Worm (Caenorhabditis elegans) whole organism, late embryonic: ENCODE results near the gene Y57G11C.23.

Experiments used
- C08G9.2 ChIP-seq: sonication (generic microtip); optimal IDR thresholded peaks from 2 replicates; lab custom pipeline; 2016; ENCODE audit warnings: mild to moderate bottlenecking, missing genetic modification characterization, moderate library complexity, missing compliant biosample characterization
- F13H6.1 ChIP-seq: sonication (generic microtip); optimal IDR thresholded peaks from 2 replicates; lab custom pipeline; 2016; ENCODE audit warnings: missing genetic modification characterization, missing compliant biosample characterization
- K09A11.1 ChIP-seq: sonication (generic microtip); optimal IDR thresholded peaks from 2 replicates; lab custom pipeline; 2017; ENCODE audit warnings: antibody characterized with exemption, mild to moderate bottlenecking, missing genetic modification characterization, missing compliant biosample characterization; ENCODE audit not compliant: insufficient read depth
- ahr-1 ChIP-seq: sonication (generic microtip); optimal IDR thresholded peaks from 2 replicates; lab custom pipeline; 2016; ENCODE audit warnings: missing genetic modification characterization, missing compliant biosample characterization
- ama-1 ChIP-seq: fragments of 150-350 bp; optimal IDR thresholded peaks from 2 replicates; lab custom pipeline; 2014
- ceh-19 ChIP-seq: fragments of 200-800 bp; sonication (Bioruptor generic); optimal IDR thresholded peaks from 2 replicates; lab custom pipeline; 2018; ENCODE audit warnings: mild to moderate bottlenecking, missing genetic modification characterization, missing compliant biosample characterization
- ceh-2 ChIP-seq: sonication (generic microtip); optimal IDR thresholded peaks from 2 replicates; lab custom pipeline; 2016; ENCODE audit warnings: missing genotype, missing genetic modification characterization, missing compliant biosample characterization
- ceh-22 ChIP-seq: sonication (generic microtip); optimal IDR thresholded peaks from 2 replicates; lab custom pipeline; 2017; ENCODE audit warnings: missing biosample characterization, missing genetic modification characterization
- ceh-30 ChIP-seq: fragments of 150-350 bp; optimal IDR thresholded peaks from 2 replicates; lab custom pipeline; 2014; ENCODE audit warnings: missing biosample characterization, missing genetic modification characterization
- ceh-45 ChIP-seq: fragments of 200-800 bp; sonication (Bioruptor generic); IDR thresholded peaks from 2 replicates; pipeline ENCODE4 v1.3.6; 2022; ENCODE audit warnings: missing genetic modification reagents, missing genetic modification characterization, missing compliant biosample characterization
- ceh-9 ChIP-seq: sonication (generic microtip); optimal IDR thresholded peaks from 2 replicates; lab custom pipeline; 2016; ENCODE audit warnings: mild to moderate bottlenecking, missing genetic modification characterization, inconsistent platforms, missing compliant biosample characterization
- dmd-4 ChIP-seq: sonication (generic microtip); optimal IDR thresholded peaks from 2 replicates; lab custom pipeline; 2016; ENCODE audit warnings: borderline replicate concordance, missing genetic modification characterization, missing compliant biosample characterization
- dve-1 ChIP-seq: sonication (generic microtip); optimal IDR thresholded peaks from 2 replicates; lab custom pipeline; 2017; ENCODE audit warnings: antibody characterized with exemption, mild to moderate bottlenecking, missing genetic modification characterization, missing compliant biosample characterization
- elt-4 ChIP-seq: sonication (generic microtip); optimal IDR thresholded peaks from 2 replicates; lab custom pipeline; 2016; ENCODE audit warnings: missing genetic modification characterization, missing compliant biosample characterization
- ets-4 ChIP-seq: sonication (generic microtip); optimal IDR thresholded peaks from 2 replicates; lab custom pipeline; 2016; ENCODE audit warnings: missing genetic modification characterization, missing compliant biosample characterization
- eyg-1 ChIP-seq: sonication (generic microtip); optimal IDR thresholded peaks from 2 replicates; lab custom pipeline; 2016; ENCODE audit warnings: missing genotype, missing genetic modification characterization, missing compliant biosample characterization
- fax-1 ChIP-seq: sonication (generic microtip); optimal IDR thresholded peaks from 2 replicates; lab custom pipeline; 2016; ENCODE audit warnings: missing genotype, missing genetic modification characterization, missing compliant biosample characterization
- fkh-6 ChIP-seq: sonication (generic microtip); optimal IDR thresholded peaks from 2 replicates; lab custom pipeline; 2016; ENCODE audit warnings: missing genetic modification characterization, missing compliant biosample characterization
- hlh-13 ChIP-seq: fragments of 200-800 bp; sonication (Bioruptor generic); optimal IDR thresholded peaks from 2 replicates; lab custom pipeline; 2018; ENCODE audit warnings: mild to moderate bottlenecking, missing genetic modification characterization, missing compliant biosample characterization
- hlh-15 ChIP-seq: sonication (generic microtip); optimal IDR thresholded peaks from 2 replicates; lab custom pipeline; 2016; ENCODE audit warnings: missing genetic modification characterization, missing compliant biosample characterization
- hlh-30 ChIP-seq: sonication (generic microtip); optimal IDR thresholded peaks from 2 replicates; lab custom pipeline; 2017; ENCODE audit warnings: antibody characterized with exemption, missing genetic modification characterization, missing compliant biosample characterization; ENCODE audit not compliant: insufficient read depth
- mec-3 ChIP-seq: sonication (generic microtip); optimal IDR thresholded peaks from 2 replicates; lab custom pipeline; 2016; ENCODE audit warnings: borderline replicate concordance, missing genetic modification characterization, missing compliant biosample characterization
- nfya-1 ChIP-seq: sonication (generic microtip); optimal IDR thresholded peaks from 2 replicates; lab custom pipeline; 2017; ENCODE audit warnings: missing genetic modification characterization, mild to moderate bottlenecking, missing compliant biosample characterization, antibody characterized with exemption, moderate library complexity
- nhr-11 ChIP-seq: fragments of 150-350 bp; optimal IDR thresholded peaks from 2 replicates; lab custom pipeline; 2014; ENCODE audit warnings: missing biosample characterization, missing genetic modification characterization
- nhr-232 ChIP-seq: sonication (generic microtip); optimal IDR thresholded peaks from 2 replicates; lab custom pipeline; 2016; ENCODE audit warnings: missing genetic modification characterization, missing compliant biosample characterization
- npax-4 ChIP-seq: sonication (generic microtip); optimal IDR thresholded peaks from 2 replicates; lab custom pipeline; 2016; ENCODE audit warnings: missing genetic modification characterization, missing compliant biosample characterization
- odd-2 ChIP-seq: sonication (generic microtip); optimal IDR thresholded peaks from 2 replicates; lab custom pipeline; 2017; ENCODE audit warnings: antibody characterized with exemption, mild to moderate bottlenecking, missing genetic modification characterization, missing compliant biosample characterization
- pat-9 ChIP-seq: fragments of 200-800 bp; sonication (Bioruptor generic); optimal IDR thresholded peaks from 2 replicates; lab custom pipeline; 2018; ENCODE audit warnings: mild to moderate bottlenecking, missing genetic modification characterization, moderate library complexity, missing compliant biosample characterization
- pha-2 ChIP-seq: sonication (generic microtip); optimal IDR thresholded peaks from 2 replicates; lab custom pipeline; 2017; ENCODE audit warnings: mild to moderate bottlenecking, missing genetic modification characterization, missing compliant biosample characterization
- pqm-1 ChIP-seq: sonication (generic microtip); optimal IDR thresholded peaks from 2 replicates; lab custom pipeline; 2016; ENCODE audit warnings: missing genetic modification characterization, missing compliant biosample characterization
- pros-1 ChIP-seq: fragments of 150-350 bp; optimal IDR thresholded peaks from 2 replicates; lab custom pipeline; 2014; ENCODE audit warnings: missing biosample characterization, missing genetic modification reagents, missing genetic modification characterization
- ref-2 ChIP-seq: sonication (generic microtip); optimal IDR thresholded peaks from 2 replicates; lab custom pipeline; 2016; ENCODE audit warnings: missing genetic modification characterization, missing compliant biosample characterization
- rnt-1 ChIP-seq: sonication (generic microtip); optimal IDR thresholded peaks from 2 replicates; lab custom pipeline; 2016; ENCODE audit warnings: missing genetic modification characterization, missing compliant biosample characterization
- sox-2 ChIP-seq: fragments of 200-800 bp; sonication (Bioruptor generic); IDR thresholded peaks from 2 replicates; pipeline ENCODE4 v1.3.6; 2022; ENCODE audit warnings: missing genetic modification reagents, missing genetic modification characterization, missing compliant biosample characterization
- syd-9 ChIP-seq: sonication (generic microtip); optimal IDR thresholded peaks from 2 replicates; lab custom pipeline; 2016; ENCODE audit warnings: mild to moderate bottlenecking, missing genetic modification characterization, moderate library complexity, missing compliant biosample characterization
- tbx-2 ChIP-seq: sonication (generic microtip); optimal IDR thresholded peaks from 2 replicates; lab custom pipeline; 2016; ENCODE audit warnings: missing genetic modification characterization, missing compliant biosample characterization
- unc-3 ChIP-seq, 2 experiments: fragments of 200-800 bp in 1 of 2; sonication (Bioruptor generic) in 1 of 2; sonication (generic microtip) in 1 of 2; conservative IDR thresholded peaks in 1 of 2; optimal IDR thresholded peaks in 1 of 2; 2 replicates each; pipeline versions ENCODE4 v1.3.6 to Lab custom; 2016 to 2022; ENCODE audit warnings: missing compliant biosample characterization in 2 of 2, missing genetic modification characterization in 2 of 2, missing genetic modification reagents in 1 of 2

The Y57G11C.23 gene

ce11 chrIV:14891996-14892395 is 30.4 kb upstream of the Y57G11C.23 start:
- TF ChIP-seq K09A11.1 (tag; lab: Kevin White, UChicago) (no peak), C08G9.2 (tag; lab: Kevin White, UChicago) (no peak), odd-2 (tag; lab: Kevin White, UChicago) (no peak), nhr-11 (tag; lab: Kevin White, UChicago) (no peak), ets-4 (no peak), syd-9 (tag; lab: Kevin White, UChicago) (no peak), dmd-4 (tag; lab: Kevin White, UChicago) (no peak), pqm-1 (tag; lab: Kevin White, UChicago) (no peak), hlh-30 (no peak), ceh-9 (tag; lab: Kevin White, UChicago) (no peak), ref-2 (tag; lab: Kevin White, UChicago) (no peak), ceh-30 (no peak), sox-2 (GFP tag; lab: Robert Waterston, UW) (no peak), fax-1 (tag; lab: Kevin White, UChicago) (no peak), nhr-232 (tag; lab: Kevin White, UChicago) (no peak)
- TF ChIP-seq, all 69 proteins: peak for 0

- TF ChIP-seq ceh-19 (GFP tag; lab: Kevin White, UChicago): no peak
- TF ChIP-seq hlh-13 (GFP tag; lab: Kevin White, UChicago): no peak
- no peak for TF ChIP-seq unc-3 (GFP tag; conservative IDR thresholded peaks at IDR 0.05; lab: Robert Waterston, UW)
- no peak for TF ChIP-seq unc-3 (tag; optimal IDR thresholded peaks at IDR 0.05; lab: Kevin White, UChicago)
Measured at ce11 chrIV:14890914-14891313, 29.3 kb upstream of the Y57G11C.23 start.

ce11 chrIV:14888889-14889664 is 27.5 kb upstream of the Y57G11C.23 start:
- TF ChIP-seq hlh-15 (tag; lab: Kevin White, UChicago): no peak
- TF ChIP-seq odd-2 (tag; lab: Kevin White, UChicago): no peak
- TF ChIP-seq elt-4 (tag; lab: Kevin White, UChicago): no peak
- TF ChIP-seq ahr-1 (tag; lab: Kevin White, UChicago): no peak
- no peak for TF ChIP-seq pha-2
- TF ChIP-seq tbx-2: no peak
- TF ChIP-seq pros-1 (tag; lab: Kevin White, UChicago): no peak
- TF ChIP-seq fkh-6 (tag; lab: Kevin White, UChicago): no peak
- TF ChIP-seq fax-1 (tag; lab: Kevin White, UChicago): no peak
- TF ChIP-seq F13H6.1: no peak
- no peak for TF ChIP-seq dve-1 (tag; lab: Kevin White, UChicago)
- TF ChIP-seq npax-4 (tag; lab: Kevin White, UChicago): no peak
- no peak for TF ChIP-seq ceh-2
- TF ChIP-seq syd-9 (tag; lab: Kevin White, UChicago): no peak
- TF ChIP-seq ceh-45 (GFP tag; lab: Robert Waterston, UW): no peak
- no peak for TF ChIP-seq nfya-1 (tag; lab: Kevin White, UChicago)
- TF ChIP-seq K09A11.1 (tag; lab: Kevin White, UChicago): no peak
- TF ChIP-seq ama-1 (lab: Kevin White, UChicago): no peak
- no peak for TF ChIP-seq pat-9 (tag; lab: Kevin White, UChicago)

- TF ChIP-seq eyg-1 (tag; lab: Kevin White, UChicago) (no peak), pros-1 (tag; lab: Kevin White, UChicago) (no peak), npax-4 (tag; lab: Kevin White, UChicago) (no peak), F13H6.1 (no peak), mec-3 (tag; lab: Kevin White, UChicago) (no peak), ets-4 (no peak), sox-2 (GFP tag; lab: Robert Waterston, UW) (no peak), rnt-1 (no peak), syd-9 (tag; lab: Kevin White, UChicago) (no peak), ceh-22 (tag; lab: Kevin White, UChicago) (no peak)
Measured at ce11 chrIV:14885584-14885983, 24.0 kb upstream of the Y57G11C.23 start.
